Worm (Caenorhabditis elegans): ENCODE measurements around the gene ZK262.4.

The ZK262.4 gene

DNA sequence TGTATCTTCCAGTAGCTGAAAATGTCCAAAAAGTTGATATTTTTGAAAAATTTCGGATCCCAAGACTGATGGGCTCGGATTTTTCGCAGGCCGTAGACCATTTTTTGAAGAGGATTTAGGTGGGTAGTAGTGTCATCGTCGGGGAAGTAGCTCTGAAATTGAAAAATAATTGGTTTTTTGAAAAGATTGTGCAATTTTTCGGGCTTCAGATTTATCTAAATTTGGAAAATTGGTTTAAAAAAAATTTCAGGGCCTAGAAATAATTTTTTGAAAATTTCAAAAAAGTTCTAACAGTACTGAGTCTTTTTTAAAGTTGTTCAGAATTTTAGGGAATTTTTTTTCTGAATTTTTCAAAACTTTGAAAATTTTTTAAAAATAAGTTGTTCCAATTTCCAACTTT is 41.8 kb downstream of the ZK262.4 start, which contains the start of gene nhr-288:
nhr-288 (minus strand) TSS at position 101 of the 400 bp plus-strand sequence.
- TF ChIP-seq dmd-8 (GFP tag; IDR thresholded peaks at IDR 0.05) (no peak), unc-62 (GFP tag; optimal IDR thresholded peaks at IDR 0.05 in 1 of 2) (peak in 1 of 2 experiments; percentile 9), unc-62 (tag; optimal IDR thresholded peaks at IDR 0.05) (no peak)

- TF ChIP-seq madf-9 (GFP tag; conservative IDR thresholded peaks at IDR 0.05) (no peak), T26A8.4 (GFP tag; IDR thresholded peaks at IDR 0.05) (no peak)
Measured at ce11 chrV:18378819-18379218, 45.6 kb downstream of the ZK262.4 start, which contains the start of gene Y51A2B.8. Y51A2B.8 (plus strand) TSS chrV:18379119.

ce11 chrV:18375551-18375950 is 48.8 kb downstream of the ZK262.4 start:
- TF ChIP-seq nhr-6 (tag; optimal IDR thresholded peaks at IDR 0.05) = no peak
- TF ChIP-seq madf-5 (GFP tag; IDR thresholded peaks at IDR 0.05) = no peak
- TF ChIP-seq ceh-28 (tag; optimal IDR thresholded peaks at IDR 0.05) = peak; percentile 78

ce11 chrV:18374194-18374593 is 50.2 kb downstream of the ZK262.4 start, which contains the start of gene Y51A2B.2:
Y51A2B.2 (plus strand) TSS chrV:18374494.
- TF ChIP-seq zfp-3 (GFP tag; conservative IDR thresholded peaks at IDR 0.05) (no peak), mxl-3 (GFP tag; optimal IDR thresholded peaks at IDR 0.05) (no peak), F37D6.2 (tag; optimal IDR thresholded peaks at IDR 0.05) (no peak), madf-5 (GFP tag; IDR thresholded peaks at IDR 0.05) (no peak), fkh-10 (GFP tag; optimal IDR thresholded peaks at IDR 0.05) (no peak), F10B5.3 (tag; optimal IDR thresholded peaks at IDR 0.05) (no peak), nhr-102 (tag; optimal IDR thresholded peaks at IDR 0.05) (no peak), skn-1 (tag; optimal IDR thresholded peaks at IDR 0.05) (no peak), unc-130 (GFP tag; optimal IDR thresholded peaks at IDR 0.05) (no peak), tra-1 (GFP tag; IDR thresholded peaks at IDR 0.05) (no peak), unc-39 (tag; optimal IDR thresholded peaks at IDR 0.05) (no peak), lir-3 (tag; optimal IDR thresholded peaks at IDR 0.05) (no peak), lin-1 (GFP tag; IDR thresholded peaks at IDR 0.05) (no peak), nhr-77 (tag; optimal IDR thresholded peaks at IDR 0.05) (no peak), Y48G9A.11 (GFP tag; IDR thresholded peaks at IDR 0.05) (no peak), saeg-2 (GFP tag; IDR thresholded peaks at IDR 0.05) (no peak), ces-1 (GFP tag; optimal IDR thresholded peaks at IDR 0.05) (no peak), lsy-2 (tag; optimal IDR thresholded peaks at IDR 0.05) (no peak)

Measured in whole organism, L4 larva.